Worm (Caenorhabditis elegans) whole organism, mixed stage, embryonic: ENCODE measurements around the gene T20F7.3.

Source experiments
- blmp-1 ChIP-seq: fragments of 150-350 bp; optimal IDR thresholded peaks from 2 replicates; lab custom pipeline; 2014; ENCODE audit warnings: missing biosample characterization, missing genetic modification characterization
- ceh-43 ChIP-seq: fragments of 200-800 bp; sonication (Bioruptor generic); optimal IDR thresholded peaks from 2 replicates; lab custom pipeline; 2018; ENCODE audit warnings: mild to moderate bottlenecking, missing genetic modification characterization, moderate library complexity, missing compliant biosample characterization
- elt-1 ChIP-seq: sonication (generic microtip); optimal IDR thresholded peaks from 2 replicates; lab custom pipeline; 2017; ENCODE audit warnings: missing genetic modification characterization, mild to moderate bottlenecking, missing compliant biosample characterization, antibody characterized with exemption, moderate library complexity, borderline replicate concordance; ENCODE audit not compliant: insufficient read depth
- lsy-2 ChIP-seq: fragments of 150-350 bp; optimal IDR thresholded peaks from 2 replicates; lab custom pipeline; 2014; ENCODE audit warnings: missing biosample characterization, missing genetic modification characterization
- nhr-76 ChIP-seq: sonication (generic microtip); optimal IDR thresholded peaks from 2 replicates; lab custom pipeline; 2017; ENCODE audit warnings: missing biosample characterization, missing genetic modification characterization
- snpc-4 ChIP-seq: fragments of 150-350 bp; optimal IDR thresholded peaks from 2 replicates; lab custom pipeline; 2014; ENCODE audit warnings: missing biosample characterization, missing genetic modification characterization
- unc-39 ChIP-seq: fragments of 150-350 bp; optimal IDR thresholded peaks from 2 replicates; lab custom pipeline; 2014; ENCODE audit warnings: missing biosample characterization, missing genetic modification characterization

- TF ChIP-seq unc-39 (tag; lab: Kevin White, UChicago) (no peak), lsy-2 (tag; lab: Kevin White, UChicago) (no peak), blmp-1 (tag; lab: Kevin White, UChicago) (no peak), snpc-4 (tag; lab: Kevin White, UChicago) (no peak), ceh-43 (GFP tag; lab: Kevin White, UChicago) (no peak), elt-1 (tag; lab: Kevin White, UChicago) (no peak), nhr-76 (tag; lab: Kevin White, UChicago) (no peak)
Observed at ce11 chrX:16813606-16814330, 46.4 kb upstream of the T20F7.3 start, which contains the start of gene cas-1.
